Fruit fly (Drosophila melanogaster) whole organism, embryonic: ENCODE data around the gene CG5068.

Experiments
- Awh ChIP-seq: fragments of 200-800 bp; sonication (Bioruptor generic); IDR thresholded peaks from 2 replicates; pipeline ENCODE4, ENCODE4 v1.3.6; 2022; ENCODE audit warnings: missing biosample characterization, missing genetic modification characterization
- CG10321 ChIP-seq: fragments of 200-800 bp; sonication (Bioruptor generic); IDR thresholded peaks from 2 replicates; pipeline ENCODE4 v1.3.6; 2022; ENCODE audit warnings: missing biosample characterization, missing genetic modification characterization
- CG11247 ChIP-seq: fragments of 200-800 bp; sonication (Bioruptor generic); IDR thresholded peaks from 2 replicates; pipeline ENCODE4 v1.3.6; 2022; ENCODE audit warnings: missing biosample characterization, missing genetic modification characterization
- CG11696 ChIP-seq: fragments of 200-800 bp; sonication (Bioruptor generic); IDR thresholded peaks from 2 replicates; pipeline ENCODE4 v1.3.6; 2022; ENCODE audit warnings: missing biosample characterization, missing genetic modification characterization
- CG12219 ChIP-seq: fragments of 200-800 bp; sonication (Bioruptor generic); optimal IDR thresholded peaks from 3 replicates; lab custom pipeline; 2018; ENCODE audit warnings: missing biosample characterization, mild to moderate bottlenecking, missing genetic modification characterization
- CG1233 ChIP-seq: fragments of 200-800 bp; sonication (Bioruptor generic); optimal IDR thresholded peaks from 4 replicates; lab custom pipeline; 2018; ENCODE audit warnings: missing biosample characterization, mild to moderate bottlenecking, missing genetic modification characterization
- CG12942 ChIP-seq: fragments of 200-800 bp; sonication (Bioruptor generic); optimal IDR thresholded peaks from 3 replicates; lab custom pipeline; 2016; ENCODE audit warnings: missing biosample characterization, missing genetic modification characterization
- CG15011 ChIP-seq: fragments of 200-800 bp; sonication (Bioruptor generic); optimal IDR thresholded peaks from 3 replicates; lab custom pipeline; 2018; ENCODE audit warnings: missing biosample characterization, mild to moderate bottlenecking, missing genetic modification characterization
- CG18764 ChIP-seq: fragments of 200-800 bp; sonication (Bioruptor generic); optimal IDR thresholded peaks from 3 replicates; lab custom pipeline; 2016; ENCODE audit warnings: missing biosample characterization, missing genetic modification characterization
- CG2116 ChIP-seq: fragments of 200-800 bp; sonication (Bioruptor generic); optimal IDR thresholded peaks from 3 replicates; lab custom pipeline; 2018; ENCODE audit warnings: missing biosample characterization, mild to moderate bottlenecking, missing genetic modification characterization
- CG2889 ChIP-seq: fragments of 200-800 bp; sonication (Bioruptor generic); IDR thresholded peaks from 3 replicates; pipeline ENCODE4 v1.3.6; 2022; ENCODE audit warnings: missing biosample characterization, missing genetic modification characterization
- CG31441 ChIP-seq: fragments of 200-800 bp; sonication (Bioruptor generic); IDR thresholded peaks from 2 replicates; pipeline ENCODE4 v1.3.6; 2022; ENCODE audit warnings: missing biosample characterization, missing genetic modification characterization
- CG32772 ChIP-seq: fragments of 200-800 bp; sonication (Bioruptor generic); IDR thresholded peaks from 2 replicates; pipeline ENCODE4 v1.3.6; 2022; ENCODE audit warnings: missing biosample characterization, missing genetic modification characterization
- CG3726 ChIP-seq: fragments of 200-800 bp; sonication (Bioruptor generic); IDR thresholded peaks from 3 replicates; pipeline ENCODE4, ENCODE4 v1.3.6; 2022; ENCODE audit warnings: missing biosample characterization, missing genetic modification characterization
- CG4282 ChIP-seq: fragments of 200-800 bp; sonication (Bioruptor generic); optimal IDR thresholded peaks from 2 replicates; lab custom pipeline; 2016; ENCODE audit warnings: missing biosample characterization, missing genetic modification characterization
- CG7839 ChIP-seq: fragments of 200-800 bp; sonication (Bioruptor generic); optimal IDR thresholded peaks from 3 replicates; lab custom pipeline; 2018; ENCODE audit warnings: missing biosample characterization, mild to moderate bottlenecking, missing genetic modification characterization, moderate library complexity
- CG9215 ChIP-seq: fragments of 200-800 bp; sonication (Bioruptor generic); IDR thresholded peaks from 2 replicates; pipeline ENCODE4 v1.3.6; 2022; ENCODE audit warnings: missing biosample characterization, missing genetic modification characterization
- CG9437 ChIP-seq: fragments of 200-800 bp; sonication (Bioruptor generic); optimal IDR thresholded peaks from 2 replicates; lab custom pipeline; 2018; ENCODE audit warnings: missing biosample characterization, mild to moderate bottlenecking, missing genetic modification characterization
- CG9876 ChIP-seq: fragments of 200-800 bp; sonication (Bioruptor generic); optimal IDR thresholded peaks from 2 replicates; lab custom pipeline; 2016; ENCODE audit warnings: missing biosample characterization, missing genetic modification characterization
- CTCF ChIP-seq: fragments of 200-800 bp; sonication (Bioruptor generic); optimal IDR thresholded peaks from 2 replicates; lab custom pipeline; 2017; ENCODE audit warnings: missing biosample characterization, mild to moderate bottlenecking, missing genetic modification characterization, moderate library complexity
- Dref ChIP-seq: fragments of 200-800 bp; sonication (Bioruptor generic); IDR thresholded peaks from 2 replicates; pipeline ENCODE4 v1.3.6; 2022; ENCODE audit warnings: missing biosample characterization, missing genetic modification characterization
- E2f2 ChIP-seq: fragments of 200-800 bp; sonication (Bioruptor generic); IDR thresholded peaks from 2 replicates; pipeline ENCODE4 v1.3.6; 2022; ENCODE audit warnings: missing biosample characterization, missing genetic modification characterization
- Gug ChIP-seq: fragments of 200-800 bp; sonication (Bioruptor generic); IDR thresholded peaks from 4 replicates; pipeline ENCODE4 v1.3.6; 2022; ENCODE audit warnings: missing biosample characterization, missing genetic modification characterization
- Lim3 ChIP-seq: fragments of 200-800 bp; sonication (Bioruptor generic); IDR thresholded peaks from 2 replicates; pipeline ENCODE4 v1.3.6; 2022; ENCODE audit warnings: missing biosample characterization, missing genetic modification characterization
- MESR4 ChIP-seq: fragments of 200-800 bp; sonication (Bioruptor generic); optimal IDR thresholded peaks from 2 replicates; lab custom pipeline; 2018; ENCODE audit warnings: missing biosample characterization, mild to moderate bottlenecking, missing genetic modification characterization, moderate library complexity
- MTF-1 ChIP-seq: fragments of 200-800 bp; sonication (Bioruptor generic); optimal IDR thresholded peaks from 2 replicates; lab custom pipeline; 2018; ENCODE audit warnings: missing biosample characterization, mild to moderate bottlenecking, missing genetic modification characterization, borderline replicate concordance
- Max ChIP-seq: fragments of 200-800 bp; sonication (Bioruptor generic); optimal IDR thresholded peaks from 2 replicates; lab custom pipeline; 2016; ENCODE audit warnings: missing biosample characterization, mild to moderate bottlenecking, missing genetic modification characterization
- Med ChIP-seq: fragments of 200-800 bp; sonication (Bioruptor generic); peaks from one replicate; lab custom pipeline; 2016; ENCODE audit warnings: missing biosample characterization, missing genetic modification characterization, mild to moderate bottlenecking, inconsistent platforms, moderate library complexity
- Meics ChIP-seq: fragments of 200-800 bp; sonication (Bioruptor generic); optimal IDR thresholded peaks from 2 replicates; lab custom pipeline; 2017; ENCODE audit warnings: missing biosample characterization, mild to moderate bottlenecking, missing genetic modification characterization
- Poxn ChIP-seq: fragments of 200-800 bp; sonication (Bioruptor generic); IDR thresholded peaks from 2 replicates; pipeline ENCODE4 v1.3.6; 2022; ENCODE audit warnings: missing biosample characterization, missing genetic modification characterization
- Ptx1 ChIP-seq: fragments of 200-800 bp; sonication (Bioruptor generic); IDR thresholded peaks from 2 replicates; pipeline ENCODE4 v1.3.6; 2022; ENCODE audit warnings: missing biosample characterization, missing genetic modification characterization
- Sox102F ChIP-seq: fragments of 200-800 bp; sonication (Bioruptor generic); optimal IDR thresholded peaks from 2 replicates; lab custom pipeline; 2018; ENCODE audit warnings: missing biosample characterization, mild to moderate bottlenecking, missing genetic modification characterization, moderate library complexity
- Xrp1 ChIP-seq: fragments of 200-800 bp; sonication (Bioruptor generic); IDR thresholded peaks from 2 replicates; pipeline ENCODE4 v1.3.6; 2022; ENCODE audit warnings: missing biosample characterization, missing genetic modification characterization
- cas ChIP-seq: fragments of 200-800 bp; sonication (Bioruptor generic); IDR thresholded peaks from 2 replicates; pipeline ENCODE4 v1.3.6; 2022; ENCODE audit warnings: missing biosample characterization, missing genetic modification characterization
- dimm ChIP-seq: fragments of 200-800 bp; sonication (Bioruptor generic); IDR thresholded peaks from 2 replicates; pipeline ENCODE4 v1.3.6; 2022; ENCODE audit warnings: missing biosample characterization, missing genetic modification characterization
- dm ChIP-seq: fragments of 200-800 bp; sonication (Bioruptor generic); optimal IDR thresholded peaks from 3 replicates; lab custom pipeline; 2016; ENCODE audit warnings: missing biosample characterization, missing genetic modification characterization
- fd3F ChIP-seq: fragments of 200-800 bp; sonication (Bioruptor generic); optimal IDR thresholded peaks from 2 replicates; lab custom pipeline; 2018; ENCODE audit warnings: missing biosample characterization, mild to moderate bottlenecking, missing genetic modification characterization, moderate library complexity
- fd96Cb ChIP-seq: fragments of 200-800 bp; sonication (Bioruptor generic); optimal IDR thresholded peaks from 2 replicates; lab custom pipeline; 2018; ENCODE audit warnings: missing biosample characterization, mild to moderate bottlenecking, missing genetic modification characterization, moderate library complexity
- fu2 ChIP-seq: fragments of 200-800 bp; sonication (Bioruptor generic); optimal IDR thresholded peaks from 2 replicates; lab custom pipeline; 2016; ENCODE audit warnings: missing biosample characterization, missing genetic modification characterization
- gcm ChIP-seq: fragments of 200-800 bp; sonication (Bioruptor generic); optimal IDR thresholded peaks from 2 replicates; lab custom pipeline; 2019; ENCODE audit warnings: missing biosample characterization, mild to moderate bottlenecking, missing genetic modification characterization, moderate library complexity
- gsb ChIP-seq: fragments of 200-800 bp; sonication (Bioruptor generic); IDR thresholded peaks from 2 replicates; pipeline ENCODE4 v1.3.6; 2022; ENCODE audit warnings: missing biosample characterization, missing genetic modification characterization
- hb ChIP-seq: fragments of 200-800 bp; sonication (Bioruptor generic); IDR thresholded peaks from 3 replicates; pipeline ENCODE4 v1.3.6; 2022; ENCODE audit warnings: missing biosample characterization, missing genetic modification characterization; ENCODE audit not compliant: partially characterized antibody
- ind ChIP-seq: fragments of 200-800 bp; sonication (Bioruptor generic); optimal IDR thresholded peaks from 3 replicates; lab custom pipeline; 2016; ENCODE audit warnings: missing biosample characterization, missing genetic modification characterization
- inv ChIP-seq: fragments of 200-800 bp; sonication (Bioruptor generic); IDR thresholded peaks from 2 replicates; pipeline ENCODE4 v1.3.6; 2022; ENCODE audit warnings: missing biosample characterization, missing genetic modification characterization; ENCODE audit not compliant: partially characterized antibody
- prd ChIP-seq, 3 experiments: fragments of >200 bp in 2 of 3; fragments of 200-800 bp in 1 of 3; sonication (Bioruptor generic) in 1 of 3; optimal IDR thresholded peaks in 2 of 3; IDR thresholded peaks in 1 of 3; 2 replicates in 2 of 3; 3 replicates in 1 of 3; pipeline versions ENCODE4 v1.3.6 to Lab custom; 2017 to 2022; ENCODE audit warnings: missing biosample characterization in 1 of 3, missing genetic modification characterization in 1 of 3
- sd ChIP-seq: fragments of 200-800 bp; sonication (Bioruptor generic); optimal IDR thresholded peaks from 3 replicates; lab custom pipeline; 2018; ENCODE audit warnings: missing biosample characterization, mild to moderate bottlenecking, missing genetic modification characterization, moderate library complexity
- sens ChIP-seq: fragments of 200-800 bp; sonication (Bioruptor generic); peaks from one replicate; lab custom pipeline; 2016; ENCODE audit warnings: missing biosample characterization, missing genetic modification characterization
- sqz ChIP-seq: fragments of 200-800 bp; sonication (Bioruptor generic); optimal IDR thresholded peaks from 3 replicates; lab custom pipeline; 2018; ENCODE audit warnings: missing biosample characterization, mild to moderate bottlenecking, missing genetic modification characterization
- unc-4 ChIP-seq: fragments of 200-800 bp; sonication (Bioruptor generic); IDR thresholded peaks from 2 replicates; pipeline ENCODE4 v1.3.6; 2022; ENCODE audit warnings: missing biosample characterization, missing genetic modification characterization; ENCODE audit not compliant: partially characterized antibody
- vfl ChIP-seq: fragments of 200-800 bp; sonication (Bioruptor generic); optimal IDR thresholded peaks from 2 replicates; lab custom pipeline; 2016; ENCODE audit warnings: missing biosample characterization, missing genetic modification characterization
- vnd ChIP-seq: fragments of 200-800 bp; sonication (Bioruptor generic); IDR thresholded peaks from 3 replicates; pipeline ENCODE4 v1.3.6; 2022; ENCODE audit warnings: missing biosample characterization, missing genetic modification characterization; ENCODE audit not compliant: partially characterized antibody

CG5068 gene

DNA sequence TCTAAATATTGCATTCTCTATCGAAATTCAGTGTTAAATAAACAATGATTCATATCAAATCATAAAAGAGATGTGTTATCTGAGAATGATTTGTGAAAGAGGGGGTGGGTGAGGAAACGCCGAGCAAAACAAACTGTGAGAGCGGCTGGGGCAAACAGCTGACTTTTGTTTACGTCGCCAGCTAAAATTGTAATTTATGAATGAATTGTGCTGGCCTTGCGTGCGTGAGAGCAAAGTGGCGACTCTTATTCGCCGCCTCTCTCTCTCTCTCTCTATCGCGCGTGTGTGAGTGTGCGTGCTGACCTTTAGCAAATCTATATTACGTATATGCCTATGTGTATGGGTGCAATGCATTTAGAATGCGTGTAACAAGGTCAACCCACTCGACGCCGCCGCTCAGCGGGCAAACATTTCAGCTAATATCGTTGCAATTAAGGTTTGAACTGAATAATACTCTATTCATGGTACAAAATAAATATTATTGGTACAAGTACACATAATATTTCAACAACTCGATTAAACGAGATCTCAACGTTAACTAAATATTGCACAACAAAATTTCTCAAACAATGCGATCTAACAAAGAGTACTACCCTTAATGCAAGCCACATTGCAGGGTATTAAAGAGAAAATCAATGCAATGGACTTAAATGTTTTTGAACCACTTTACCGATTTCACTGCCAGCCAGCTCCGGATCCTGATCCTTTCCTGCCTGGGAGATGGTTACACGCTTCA is 7.7 kb upstream of the CG5068 start (continued):
- TF ChIP-seq unc-4 (GFP tag; lab: Robert Waterston, UW) = peak; percentile 44
- TF ChIP-seq Max (GFP tag; lab: Kevin White, UChicago) = peak; percentile 13
- TF ChIP-seq E2f2 (GFP tag; lab: Robert Waterston, UW) = no peak
- no peak for TF ChIP-seq CG2889 (GFP tag; lab: Robert Waterston, UW)
- TF ChIP-seq ind (GFP tag; lab: Kevin White, UChicago) = no peak
- TF ChIP-seq sens = peak; percentile 85
- TF ChIP-seq CG31441 (GFP tag; lab: Robert Waterston, UW) = no peak
- TF ChIP-seq dm = no peak
- no peak for TF ChIP-seq CG4282 (GFP tag; lab: Kevin White, UChicago)
- peak; percentile 70 for TF ChIP-seq Sox102F
- no peak for TF ChIP-seq Awh (GFP tag; lab: Robert Waterston, UW)
- TF ChIP-seq sd (tag; lab: Kevin White, UChicago) = no peak
- no peak for TF ChIP-seq cas (GFP tag; lab: Robert Waterston, UW)
- TF ChIP-seq inv (GFP tag; lab: Robert Waterston, UW) = no peak
- TF ChIP-seq dimm (GFP tag; lab: Robert Waterston, UW) = no peak
- TF ChIP-seq CG7839 = peak; percentile 38
- no peak for TF ChIP-seq CG9437 (GFP tag; lab: Kevin White, UChicago)
- TF ChIP-seq CG32772 = no peak
- no peak for TF ChIP-seq fd96Cb (tag; lab: Kevin White, UChicago)
- no peak for TF ChIP-seq Meics (GFP tag; lab: Kevin White, UChicago)
- no peak for TF ChIP-seq sqz (GFP tag; lab: Kevin White, UChicago)
- TF ChIP-seq CG9215 (GFP tag; lab: Robert Waterston, UW) = no peak
- no peak for TF ChIP-seq fu2 (GFP tag; lab: Kevin White, UChicago)
- peak; percentile 65 for TF ChIP-seq gcm (GFP tag; lab: Kevin White, UChicago)
- no peak for TF ChIP-seq Poxn (GFP tag; lab: Robert Waterston, UW)
- TF ChIP-seq prd (optimal IDR thresholded peaks at IDR 0.05; lab: Kevin White, UChicago) = no peak
- peak; percentile 59; the same call in 2 of the 3 replicates for TF ChIP-seq prd (GFP tag; IDR thresholded peaks at IDR 0.05; lab: Robert Waterston, UW)
- TF ChIP-seq CG11247 (GFP tag; lab: Robert Waterston, UW) = no peak
- no peak for TF ChIP-seq CG18764 (GFP tag; lab: Kevin White, UChicago)
- no peak for TF ChIP-seq vfl (GFP tag; lab: Kevin White, UChicago)
- no peak for TF ChIP-seq CG3726 (GFP tag; lab: Robert Waterston, UW)
- TF ChIP-seq CG1233 = no peak
- no peak for TF ChIP-seq CG12942 (GFP tag; lab: Kevin White, UChicago)
- TF ChIP-seq MESR4 (GFP tag; lab: Kevin White, UChicago) = no peak
- TF ChIP-seq Dref (GFP tag; lab: Robert Waterston, UW) = no peak
- TF ChIP-seq Med = peak; percentile 26
- TF ChIP-seq CG9876 = no peak
- TF ChIP-seq CG15011 (GFP tag; lab: Kevin White, UChicago) = no peak
- TF ChIP-seq CG10321 = no peak
- no peak for TF ChIP-seq CTCF (GFP tag; lab: Kevin White, UChicago)
- no peak for TF ChIP-seq MTF-1 (GFP tag; lab: Kevin White, UChicago)
- TF ChIP-seq Gug = no peak
- no peak for TF ChIP-seq vnd (GFP tag; lab: Robert Waterston, UW)
- TF ChIP-seq CG2116 (GFP tag; lab: Kevin White, UChicago) = no peak
- TF ChIP-seq hb (GFP tag; lab: Robert Waterston, UW) = no peak
- TF ChIP-seq gsb (GFP tag; lab: Robert Waterston, UW) = no peak
- 0 out of 2 replicates have a peak, but pooled peaks have one; percentile 21 for TF ChIP-seq CG11696 (GFP tag; lab: Robert Waterston, UW)
- peak; percentile 63 for TF ChIP-seq Ptx1 (GFP tag; lab: Robert Waterston, UW)
- no peak for TF ChIP-seq fd3F (GFP tag; lab: Kevin White, UChicago)
- TF ChIP-seq Xrp1 (GFP tag; lab: Robert Waterston, UW) = 0 out of 2 replicates have a peak, but pooled peaks have one; percentile 21
- no peak for TF ChIP-seq Lim3 (GFP tag; lab: Robert Waterston, UW)
- TF ChIP-seq CG12219 (GFP tag; lab: Kevin White, UChicago) = no peak
